Worm (Caenorhabditis elegans) whole organism, L4 larva: ENCODE results near the gene F13H10.3.
A peak's percentile ranks its signal among the peaks of the same experiment; 100 is the strongest.

ENCODE experiments used
- D1046.2 ChIP-seq: fragments of 200-800 bp; sonication (Bioruptor generic); IDR thresholded peaks from 2 replicates; pipeline ENCODE4 v1.3.6; 2022; ENCODE audit warnings: missing genetic modification characterization, missing compliant biosample characterization
- F37D6.2 ChIP-seq: sonication (generic microtip); optimal IDR thresholded peaks from 2 replicates; lab custom pipeline; 2016; ENCODE audit warnings: mild to moderate bottlenecking, missing genetic modification characterization, missing compliant biosample characterization
- F44E2.7 ChIP-seq: fragments of 200-800 bp; sonication (Bioruptor generic); IDR thresholded peaks from 2 replicates; pipeline ENCODE4 v2.1.2; 2022; ENCODE audit warnings: missing genetic modification characterization, missing compliant biosample characterization
- F49E8.2 ChIP-seq: sonication (generic microtip); optimal IDR thresholded peaks from 2 replicates; lab custom pipeline; 2016; ENCODE audit warnings: missing compliant biosample characterization, mild to moderate bottlenecking, missing genetic modification characterization, borderline replicate concordance
- Y48G9A.11 ChIP-seq: fragments of 200-800 bp; sonication (Bioruptor generic); IDR thresholded peaks from 2 replicates; pipeline ENCODE4 v1.3.6; 2022; ENCODE audit warnings: missing genetic modification reagents, missing genetic modification characterization, missing compliant biosample characterization
- aha-1 ChIP-seq: fragments of 150-350 bp; peaks from one replicate; lab custom pipeline; 2014; ENCODE audit warnings: missing biosample characterization, missing genetic modification characterization
- attf-4 ChIP-seq: sonication (generic microtip); optimal IDR thresholded peaks from 3 replicates; lab custom pipeline; 2017; ENCODE audit warnings: missing biosample characterization, missing genetic modification characterization
- ceh-20 ChIP-seq: fragments of 200-800 bp; sonication (Bioruptor generic); IDR thresholded peaks from 2 replicates; pipeline ENCODE4 v1.3.6; 2022; ENCODE audit warnings: missing genetic modification reagents, missing genetic modification characterization, missing compliant biosample characterization
- ceh-32 ChIP-seq: sonication (generic microtip); optimal IDR thresholded peaks from 2 replicates; lab custom pipeline; 2016; ENCODE audit warnings: mild to moderate bottlenecking, missing genetic modification characterization, missing compliant biosample characterization; ENCODE audit not compliant: poor library complexity
- ceh-62 ChIP-seq: sonication (generic microtip); optimal IDR thresholded peaks from 2 replicates; lab custom pipeline; 2017; ENCODE audit warnings: missing biosample characterization, missing genetic modification characterization
- ctbp-1 ChIP-seq: fragments of 200-800 bp; sonication (Bioruptor generic); IDR thresholded peaks from 2 replicates; pipeline ENCODE4 v1.3.6; 2022; ENCODE audit warnings: missing genetic modification reagents, missing genetic modification characterization, missing compliant biosample characterization
- dmd-6 ChIP-seq: fragments of 200-800 bp; sonication (Bioruptor generic); IDR thresholded peaks from 2 replicates; pipeline ENCODE4 v1.3.6; 2022; ENCODE audit warnings: missing genetic modification reagents, missing genetic modification characterization, missing compliant biosample characterization
- dve-1 ChIP-seq: sonication (generic microtip); optimal IDR thresholded peaks from 2 replicates; lab custom pipeline; 2017; ENCODE audit warnings: antibody characterized with exemption, mild to moderate bottlenecking, missing genetic modification characterization, missing compliant biosample characterization; ENCODE audit not compliant: insufficient read depth
- fos-1 ChIP-seq: fragments of 150-350 bp; optimal IDR thresholded peaks from 2 replicates; lab custom pipeline; 2014; ENCODE audit warnings: missing biosample characterization, missing genetic modification characterization
- hif-1 ChIP-seq, 2 experiments: sonication (generic microtip); optimal IDR thresholded peaks; 2 replicates each; lab custom pipeline; 2016 to 2017; ENCODE audit warnings: missing compliant biosample characterization in 2 of 2, missing genetic modification characterization in 2 of 2, missing genetic modification reagents in 2 of 2, missing genotype in 2 of 2, mild to moderate bottlenecking in 1 of 2
- hlh-11 ChIP-seq: fragments of 200-800 bp; sonication (Bioruptor generic); optimal IDR thresholded peaks from 2 replicates; lab custom pipeline; 2018; ENCODE audit warnings: mild to moderate bottlenecking, missing genetic modification characterization, missing compliant biosample characterization
- hlh-30 ChIP-seq: sonication (generic microtip); optimal IDR thresholded peaks from 2 replicates; lab custom pipeline; 2017; ENCODE audit warnings: antibody characterized with exemption, mild to moderate bottlenecking, missing genetic modification characterization, missing compliant biosample characterization; ENCODE audit not compliant: insufficient read depth
- jun-1 ChIP-seq: fragments of 150-350 bp; optimal IDR thresholded peaks from 2 replicates; lab custom pipeline; 2014; ENCODE audit warnings: missing biosample characterization, missing genetic modification reagents, missing genetic modification characterization
- lin-1 ChIP-seq: fragments of 200-800 bp; sonication (Bioruptor generic); IDR thresholded peaks from 2 replicates; pipeline ENCODE4 v1.3.6; 2022; ENCODE audit warnings: missing genetic modification reagents, missing genetic modification characterization, missing compliant biosample characterization
- lin-15B ChIP-seq: fragments of 150-350 bp; sonication (generic microtip); optimal IDR thresholded peaks from 3 replicates; lab custom pipeline; 2014; ENCODE audit warnings: missing biosample characterization, missing genetic modification characterization
- lin-29 ChIP-seq: fragments of 200-800 bp; sonication (Bioruptor generic); IDR thresholded peaks from 2 replicates; pipeline ENCODE4 v1.3.6; 2022; ENCODE audit warnings: missing genetic modification reagents, missing genetic modification characterization, missing compliant biosample characterization
- lsy-2 ChIP-seq, 2 experiments: fragments of 150-350 bp in 1 of 2; sonication (generic microtip) in 1 of 2; optimal IDR thresholded peaks; 2 replicates each; lab custom pipeline; 2014 to 2017; ENCODE audit warnings: missing biosample characterization in 2 of 2, missing genetic modification characterization in 2 of 2
- mdl-1 ChIP-seq, 2 experiments: fragments of 150-350 bp in 1 of 2; sonication (generic microtip) in 1 of 2; optimal IDR thresholded peaks; 2 replicates each; lab custom pipeline; 2014 to 2017; ENCODE audit warnings: missing biosample characterization in 2 of 2, missing genetic modification characterization in 2 of 2
- mep-1 ChIP-seq: fragments of 150-350 bp; sonication (generic microtip); optimal IDR thresholded peaks from 3 replicates; lab custom pipeline; 2014; ENCODE audit warnings: missing biosample characterization, missing genetic modification characterization
- mes-2 ChIP-seq: sonication (generic microtip); optimal IDR thresholded peaks from 2 replicates; lab custom pipeline; 2016; ENCODE audit warnings: missing genotype, mild to moderate bottlenecking, missing genetic modification characterization, missing compliant biosample characterization; ENCODE audit not compliant: poor library complexity, severe bottlenecking
- mxl-3 ChIP-seq: fragments of 200-800 bp; sonication (Bioruptor generic); optimal IDR thresholded peaks from 2 replicates; lab custom pipeline; 2018; ENCODE audit warnings: mild to moderate bottlenecking, missing genetic modification characterization, missing compliant biosample characterization
- nhr-102 ChIP-seq: sonication (generic microtip); optimal IDR thresholded peaks from 2 replicates; lab custom pipeline; 2016; ENCODE audit warnings: mild to moderate bottlenecking, missing genetic modification characterization, moderate library complexity, missing compliant biosample characterization
- nhr-25 ChIP-seq: sonication (generic microtip); optimal IDR thresholded peaks from 2 replicates; lab custom pipeline; 2017; ENCODE audit warnings: missing genetic modification characterization, mild to moderate bottlenecking, missing compliant biosample characterization, antibody characterized with exemption, moderate library complexity, borderline replicate concordance; ENCODE audit not compliant: insufficient read depth
- nhr-28 ChIP-seq: fragments of 150-350 bp; optimal IDR thresholded peaks from 2 replicates; lab custom pipeline; 2014; ENCODE audit warnings: missing biosample characterization, missing genetic modification characterization
- nhr-41 ChIP-seq: fragments of 200-800 bp; sonication (Bioruptor generic); IDR thresholded peaks from 2 replicates; pipeline ENCODE4 v1.3.6; 2022; ENCODE audit warnings: missing genetic modification reagents, missing genetic modification characterization, missing compliant biosample characterization
- nhr-6 ChIP-seq: fragments of 150-350 bp; optimal IDR thresholded peaks from 2 replicates; lab custom pipeline; 2014; ENCODE audit warnings: missing biosample characterization, missing genetic modification characterization
- nhr-77 ChIP-seq: fragments of 150-350 bp; optimal IDR thresholded peaks from 2 replicates; lab custom pipeline; 2014; ENCODE audit warnings: missing biosample characterization, missing genetic modification characterization
- pqm-1 ChIP-seq: sonication (generic microtip); optimal IDR thresholded peaks from 2 replicates; lab custom pipeline; 2017; ENCODE audit warnings: missing biosample characterization, missing genetic modification characterization
- spr-1 ChIP-seq: sonication (generic microtip); optimal IDR thresholded peaks from 2 replicates; lab custom pipeline; 2016; ENCODE audit warnings: mild to moderate bottlenecking, missing genetic modification characterization, missing compliant biosample characterization
- spr-3 ChIP-seq: fragments of 200-800 bp; sonication (Bioruptor generic); optimal IDR thresholded peaks from 2 replicates; lab custom pipeline; 2018; ENCODE audit warnings: mild to moderate bottlenecking, missing genetic modification characterization, missing compliant biosample characterization
- tra-1 ChIP-seq: fragments of 200-800 bp; sonication (Bioruptor generic); IDR thresholded peaks from 2 replicates; pipeline ENCODE4 v1.3.6; 2022; ENCODE audit warnings: missing genetic modification reagents, missing genetic modification characterization, missing compliant biosample characterization
- unc-130 ChIP-seq: sonication (generic microtip); optimal IDR thresholded peaks from 2 replicates; lab custom pipeline; 2016; ENCODE audit warnings: missing genetic modification reagents, missing genetic modification characterization, missing compliant biosample characterization
- zfp-2 ChIP-seq: sonication (generic microtip); optimal IDR thresholded peaks from 2 replicates; lab custom pipeline; 2016; ENCODE audit warnings: mild to moderate bottlenecking, missing genetic modification characterization, missing compliant biosample characterization
- zip-2 ChIP-seq: fragments of 150-350 bp; optimal IDR thresholded peaks from 2 replicates; lab custom pipeline; 2014; ENCODE audit warnings: missing biosample characterization, missing genetic modification characterization
- ztf-11 ChIP-seq: fragments of 150-350 bp; optimal IDR thresholded peaks from 2 replicates; lab custom pipeline; 2014; ENCODE audit warnings: missing biosample characterization, missing genetic modification characterization

The F13H10.3 gene

ce11 chrIV:10978641-10979040 is 37.1 kb downstream of the F13H10.3 start:
- no peak for TF ChIP-seq attf-4 (tag; lab: Kevin White, UChicago)
- TF ChIP-seq pqm-1 (tag; lab: Kevin White, UChicago): no peak
- no peak for TF ChIP-seq fos-1 (tag; lab: Kevin White, UChicago)
- TF ChIP-seq F44E2.7 (GFP tag; lab: Robert Waterston, UW): no peak
- no peak for TF ChIP-seq unc-130 (GFP tag; lab: Kevin White, UChicago)
- no peak for TF ChIP-seq ctbp-1 (GFP tag; lab: Robert Waterston, UW)
- TF ChIP-seq Y48G9A.11 (GFP tag; lab: Robert Waterston, UW): no peak
- TF ChIP-seq spr-3 (GFP tag; lab: Kevin White, UChicago): no peak
- TF ChIP-seq nhr-28: no peak
- no peak for TF ChIP-seq hif-1 (tag; optimal IDR thresholded peaks at IDR 0.05; lab: Kevin White, UChicago)
- no peak for TF ChIP-seq lin-1
- TF ChIP-seq ceh-62: no peak
- TF ChIP-seq F37D6.2 (tag; lab: Kevin White, UChicago): no peak
- TF ChIP-seq, all 104 proteins: peak for 0

- TF ChIP-seq tra-1 (GFP tag; lab: Robert Waterston, UW) (0 out of 2 replicates have a peak, but pooled peaks have one; percentile 51), nhr-6 (tag; lab: Kevin White, UChicago) (peak; percentile 19), dmd-6 (GFP tag; lab: Robert Waterston, UW) (peak; percentile 55), lin-15B (tag; lab: Kevin White, UChicago) (no peak), nhr-77 (tag; lab: Kevin White, UChicago) (peak; percentile 15), zfp-2 (tag; lab: Kevin White, UChicago) (no peak), ceh-32 (tag; lab: Kevin White, UChicago) (no peak), lsy-2 (tag; optimal IDR thresholded peaks at IDR 0.05; lab: Kevin White, UChicago) (peak in 1 of 2 experiments; percentile 48), ztf-11 (tag; lab: Kevin White, UChicago) (no peak), hlh-30 (tag; lab: Kevin White, UChicago) (peak; percentile 77), nhr-28 (peak; percentile 70), zip-2 (no peak), aha-1 (tag; lab: Kevin White, UChicago) (peak; percentile 50), jun-1 (tag; lab: Kevin White, UChicago) (no peak), lin-29 (GFP tag; lab: Robert Waterston, UW) (no peak), mep-1 (peak; percentile 66), D1046.2 (GFP tag; lab: Robert Waterston, UW) (0 out of 2 replicates have a peak, but pooled peaks have one; percentile 33), nhr-25 (tag; lab: Kevin White, UChicago) (peak; percentile 83), mxl-3 (GFP tag; lab: Kevin White, UChicago) (peak; percentile 33), F49E8.2 (tag; lab: Kevin White, UChicago) (no peak), ceh-20 (GFP tag; lab: Robert Waterston, UW) (peak; percentile 36; the same call in 1 of the 2 replicates), nhr-41 (GFP tag; lab: Robert Waterston, UW) (0 out of 2 replicates have a peak, but pooled peaks have one; percentile 31), nhr-102 (tag; lab: Kevin White, UChicago) (no peak), F37D6.2 (tag; lab: Kevin White, UChicago) (no peak), mes-2 (peak; percentile 52), mdl-1 (tag; optimal IDR thresholded peaks at IDR 0.05; lab: Kevin White, UChicago) (peak in 1 of 2 experiments; percentile 46), hlh-11 (tag; lab: Kevin White, UChicago) (peak; percentile 68), dve-1 (tag; lab: Kevin White, UChicago) (peak; percentile 22), spr-1 (tag; lab: Kevin White, UChicago) (no peak)
These were observed 39.8 kb downstream of the F13H10.3 start for ce11 chrIV:10975968-10976367.
